Fruit fly (Drosophila melanogaster) whole organism, pupa: ENCODE data around the gene CG32148.

Experiments
- CG10348 ChIP-seq: fragments of 200-800 bp; sonication (Bioruptor generic); IDR thresholded peaks from 2 replicates; pipeline ENCODE4 v1.3.6; 2022; ENCODE audit warnings: missing biosample characterization, missing genetic modification characterization
- CG12605 ChIP-seq: fragments of 200-800 bp; sonication (Bioruptor generic); IDR thresholded peaks from 2 replicates; pipeline ENCODE4 v1.3.6; 2022; ENCODE audit warnings: missing biosample characterization, missing genetic modification characterization
- CG13204 ChIP-seq: fragments of 200-800 bp; sonication (Bioruptor generic); optimal IDR thresholded peaks from 2 replicates; lab custom pipeline; 2018; ENCODE audit warnings: missing biosample characterization, mild to moderate bottlenecking, missing genetic modification characterization, moderate library complexity
- CG14655 ChIP-seq: fragments of 200-800 bp; sonication (Bioruptor generic); optimal IDR thresholded peaks from 3 replicates; lab custom pipeline; 2017; ENCODE audit warnings: mild to moderate bottlenecking, missing biosample characterization, missing genetic modification reagents, missing genetic modification characterization
- CG32121 ChIP-seq: fragments of 200-800 bp; sonication (Bioruptor generic); IDR thresholded peaks from 2 replicates; pipeline ENCODE4 v1.3.6; 2022; ENCODE audit warnings: missing biosample characterization, missing genetic modification characterization
- CG34367 ChIP-seq: fragments of 200-800 bp; sonication (Bioruptor generic); optimal IDR thresholded peaks from 2 replicates; lab custom pipeline; 2018; ENCODE audit warnings: missing biosample characterization, mild to moderate bottlenecking, missing genetic modification characterization
- CG4496 ChIP-seq: fragments of 200-800 bp; sonication (Bioruptor generic); IDR thresholded peaks from 3 replicates; pipeline ENCODE4 v1.3.6; 2022; ENCODE audit warnings: missing biosample characterization, missing genetic modification characterization
- CG8159 ChIP-seq: fragments of 200-800 bp; sonication (Bioruptor generic); optimal IDR thresholded peaks from 3 replicates; lab custom pipeline; 2018; ENCODE audit warnings: missing biosample characterization, mild to moderate bottlenecking, missing genetic modification characterization, moderate library complexity
- Snoo ChIP-seq: fragments of 200-800 bp; sonication (Bioruptor generic); optimal IDR thresholded peaks from 3 replicates; lab custom pipeline; 2017; ENCODE audit warnings: missing biosample characterization, mild to moderate bottlenecking, missing genetic modification characterization, inconsistent platforms
- gl ChIP-seq: fragments of 200-800 bp; sonication (Bioruptor generic); optimal IDR thresholded peaks from 2 replicates; lab custom pipeline; 2018; ENCODE audit warnings: missing biosample characterization, mild to moderate bottlenecking, missing genetic modification characterization

DNA sequence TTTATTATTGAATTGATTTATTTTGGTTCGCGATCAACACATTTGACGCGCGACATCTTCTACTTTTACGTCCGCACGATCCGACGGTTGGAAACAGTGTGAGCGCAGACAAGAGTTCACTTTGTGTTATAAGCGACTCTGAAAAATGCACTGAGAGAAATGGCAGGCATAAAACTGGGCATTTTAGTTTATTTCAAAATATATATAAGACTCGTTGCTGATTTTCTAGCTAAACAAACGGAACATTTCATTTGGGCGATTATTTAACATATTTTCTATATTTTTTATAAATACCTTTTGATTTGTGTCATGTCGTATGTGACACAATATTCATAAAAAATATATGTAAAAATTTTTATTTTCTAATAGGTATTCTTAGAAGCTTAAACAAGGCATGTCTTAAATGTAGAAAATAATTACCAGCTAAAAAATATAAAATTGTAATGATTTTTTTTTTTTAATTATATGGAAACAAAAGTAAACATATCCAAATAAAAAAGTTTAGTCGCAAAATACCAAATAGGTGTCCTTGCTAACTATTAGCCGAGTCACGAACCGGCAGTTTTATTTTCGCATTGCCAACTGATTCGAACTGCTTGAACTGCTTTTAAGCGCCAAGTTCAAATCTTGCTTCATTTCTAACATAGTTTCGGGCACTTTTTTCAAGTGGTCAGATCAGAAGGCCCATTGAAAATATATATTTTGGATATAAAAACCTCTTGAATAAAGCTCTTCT lies 9.2 kb upstream of the CG32148 start, which contains the start of gene Reck:
- TF ChIP-seq CG10348 (GFP tag; lab: Robert Waterston, UW): no peak
- peak; percentile 91 for TF ChIP-seq CG32121 (GFP tag; lab: Robert Waterston, UW)
- TF ChIP-seq CG12605 (GFP tag; lab: Robert Waterston, UW): peak; percentile 96
- peak; percentile 79 for TF ChIP-seq Snoo
- TF ChIP-seq gl (tag; lab: Kevin White, UChicago): peak; percentile 75
- TF ChIP-seq CG34367 (tag; lab: Kevin White, UChicago): peak; percentile 86
- peak; percentile 87 for TF ChIP-seq CG8159 (tag; lab: Kevin White, UChicago)
- peak; percentile 54 for TF ChIP-seq CG13204 (GFP tag; lab: Kevin White, UChicago)
- TF ChIP-seq CG14655 (GFP tag; lab: Kevin White, UChicago): peak; percentile 91
- peak; percentile 95 for TF ChIP-seq CG4496 (GFP tag; lab: Robert Waterston, UW)
